Worm (Caenorhabditis elegans) whole organism, mixed stage, embryonic: ENCODE results near the gene nhr-202.

Experiments used
- cnd-1 ChIP-seq: fragments of 200-800 bp; sonication (Bioruptor generic); optimal IDR thresholded peaks from 2 replicates; lab custom pipeline; 2018; ENCODE audit warnings: mild to moderate bottlenecking, missing genetic modification characterization, missing compliant biosample characterization
- nhr-237 ChIP-seq: fragments of 150-350 bp; optimal IDR thresholded peaks from 2 replicates; lab custom pipeline; 2014; ENCODE audit warnings: missing biosample characterization, missing genetic modification characterization
- sem-2 ChIP-seq: fragments of 200-800 bp; sonication (Bioruptor generic); optimal IDR thresholded peaks from 2 replicates; lab custom pipeline; 2018; ENCODE audit warnings: mild to moderate bottlenecking, missing genetic modification characterization, missing compliant biosample characterization
- snpc-4 ChIP-seq: fragments of 150-350 bp; optimal IDR thresholded peaks from 2 replicates; lab custom pipeline; 2014; ENCODE audit warnings: missing biosample characterization, missing genetic modification characterization
- unc-120 ChIP-seq: sonication (generic microtip); optimal IDR thresholded peaks from 2 replicates; lab custom pipeline; 2017; ENCODE audit warnings: missing genetic modification characterization, missing compliant biosample characterization; ENCODE audit not compliant: poor library complexity, severe bottlenecking
- ztf-11 ChIP-seq: fragments of 150-350 bp; optimal IDR thresholded peaks from 2 replicates; lab custom pipeline; 2014; ENCODE audit warnings: missing biosample characterization, missing genetic modification characterization

- TF ChIP-seq nhr-237 (tag; lab: Kevin White, UChicago) (no peak), snpc-4 (tag; lab: Kevin White, UChicago) (no peak), ztf-11 (tag; lab: Kevin White, UChicago) (no peak), unc-120 (tag; lab: Kevin White, UChicago) (no peak), sem-2 (GFP tag; lab: Kevin White, UChicago) (no peak), cnd-1 (tag; lab: Kevin White, UChicago) (no peak)
Observed at ce11 chrV:453569-453968, 8.8 kb upstream of the nhr-202 start, which contains the start of gene nhr-98.
